Worm (Caenorhabditis elegans) whole organism, L4 larva: ENCODE data around the gene arl-5.

Experiments
- D1046.2 ChIP-seq: fragments of 200-800 bp; sonication (Bioruptor generic); IDR thresholded peaks from 2 replicates; pipeline ENCODE4 v1.3.6; 2022; ENCODE audit warnings: missing genetic modification characterization, missing compliant biosample characterization
- F26F4.8 ChIP-seq: fragments of 200-800 bp; sonication (Bioruptor generic); conservative IDR thresholded peaks from 2 replicates; pipeline ENCODE4 v1.3.6; 2022; ENCODE audit warnings: missing genetic modification characterization, missing compliant biosample characterization
- F37D6.2 ChIP-seq: sonication (generic microtip); optimal IDR thresholded peaks from 2 replicates; lab custom pipeline; 2016; ENCODE audit warnings: mild to moderate bottlenecking, missing genetic modification characterization, missing compliant biosample characterization
- R02D3.7 ChIP-seq: fragments of 150-350 bp; sonication (generic microtip); optimal IDR thresholded peaks from 3 replicates; lab custom pipeline; 2014; ENCODE audit warnings: missing biosample characterization, missing genetic modification characterization
- T26A8.4 ChIP-seq: fragments of 200-800 bp; sonication (Bioruptor generic); IDR thresholded peaks from 2 replicates; pipeline ENCODE4 v1.3.6; 2022; ENCODE audit warnings: missing genetic modification characterization, missing compliant biosample characterization
- Y48G9A.11 ChIP-seq: fragments of 200-800 bp; sonication (Bioruptor generic); IDR thresholded peaks from 2 replicates; pipeline ENCODE4 v1.3.6; 2022; ENCODE audit warnings: missing genetic modification reagents, missing genetic modification characterization, missing compliant biosample characterization
- ZK337.2 ChIP-seq: fragments of 200-800 bp; sonication (Bioruptor generic); IDR thresholded peaks from 2 replicates; pipeline ENCODE4 v1.3.6; 2022; ENCODE audit warnings: missing genetic modification reagents, missing genetic modification characterization, missing compliant biosample characterization
- ZK546.5 ChIP-seq, 2 experiments: sonication (generic microtip); optimal IDR thresholded peaks; 2 replicates each; lab custom pipeline; 2017; ENCODE audit warnings: missing biosample characterization in 2 of 2, missing genetic modification characterization in 2 of 2
- aha-1 ChIP-seq: fragments of 150-350 bp; peaks from one replicate; lab custom pipeline; 2014; ENCODE audit warnings: missing biosample characterization, missing genetic modification characterization
- arid-1 ChIP-seq: fragments of 200-800 bp; sonication (Bioruptor generic); conservative IDR thresholded peaks from 2 replicates; pipeline ENCODE4 v1.3.6; 2022; ENCODE audit warnings: missing genetic modification reagents, missing genetic modification characterization, missing compliant biosample characterization
- ceh-28 ChIP-seq: fragments of 150-350 bp; optimal IDR thresholded peaks from 2 replicates; lab custom pipeline; 2014; ENCODE audit warnings: missing biosample characterization, missing genetic modification reagents, missing genetic modification characterization
- ceh-44 ChIP-seq: fragments of 200-800 bp; sonication (Bioruptor generic); IDR thresholded peaks from 2 replicates; pipeline ENCODE4 v1.3.6; 2022; ENCODE audit warnings: missing genetic modification reagents, missing genetic modification characterization, missing compliant biosample characterization
- ceh-62 ChIP-seq: sonication (generic microtip); optimal IDR thresholded peaks from 2 replicates; lab custom pipeline; 2017; ENCODE audit warnings: missing biosample characterization, missing genetic modification characterization
- cey-2 ChIP-seq: sonication (generic microtip); optimal IDR thresholded peaks from 3 replicates; lab custom pipeline; 2017; ENCODE audit warnings: missing genetic modification characterization, mild to moderate bottlenecking, missing compliant biosample characterization, antibody characterized with exemption, borderline replicate concordance; ENCODE audit not compliant: insufficient read depth
- daf-16 ChIP-seq, 3 experiments: sonication (generic microtip); optimal IDR thresholded peaks; 2 replicates each; lab custom pipeline; 2016 to 2017; ENCODE audit warnings: missing genetic modification characterization in 3 of 3, missing genetic modification reagents in 3 of 3, mild to moderate bottlenecking in 2 of 3, missing compliant biosample characterization in 2 of 3, missing biosample characterization in 1 of 3, moderate library complexity in 1 of 3
- dmd-8 ChIP-seq: fragments of 200-800 bp; sonication (Bioruptor generic); IDR thresholded peaks from 2 replicates; pipeline ENCODE4 v1.3.6; 2022; ENCODE audit warnings: missing genetic modification characterization, missing compliant biosample characterization
- duxl-1 ChIP-seq: sonication (generic microtip); optimal IDR thresholded peaks from 2 replicates; lab custom pipeline; 2016; ENCODE audit warnings: mild to moderate bottlenecking, missing genetic modification characterization, moderate library complexity, missing compliant biosample characterization; ENCODE audit not compliant: poor library complexity
- dve-1 ChIP-seq: sonication (generic microtip); optimal IDR thresholded peaks from 2 replicates; lab custom pipeline; 2017; ENCODE audit warnings: antibody characterized with exemption, mild to moderate bottlenecking, missing genetic modification characterization, missing compliant biosample characterization; ENCODE audit not compliant: insufficient read depth
- egl-27 ChIP-seq: sonication (generic microtip); optimal IDR thresholded peaks from 3 replicates; lab custom pipeline; 2017; ENCODE audit warnings: missing biosample characterization, missing genetic modification reagents, missing genetic modification characterization
- egl-43 ChIP-seq: fragments of 200-800 bp; sonication (Bioruptor generic); IDR thresholded peaks from 2 replicates; pipeline ENCODE4 v1.3.6; 2022; ENCODE audit warnings: missing genetic modification reagents, missing genetic modification characterization, missing compliant biosample characterization
- gei-8 ChIP-seq: fragments of 200-800 bp; sonication (Bioruptor generic); optimal IDR thresholded peaks from 2 replicates; lab custom pipeline; 2018; ENCODE audit warnings: mild to moderate bottlenecking, missing genetic modification characterization, missing compliant biosample characterization
- hif-1 ChIP-seq, 2 experiments: sonication (generic microtip); optimal IDR thresholded peaks; 2 replicates each; lab custom pipeline; 2016 to 2017; ENCODE audit warnings: missing compliant biosample characterization in 2 of 2, missing genetic modification characterization in 2 of 2, missing genetic modification reagents in 2 of 2, missing genotype in 2 of 2, mild to moderate bottlenecking in 1 of 2
- hlh-11 ChIP-seq: fragments of 200-800 bp; sonication (Bioruptor generic); optimal IDR thresholded peaks from 2 replicates; lab custom pipeline; 2018; ENCODE audit warnings: mild to moderate bottlenecking, missing genetic modification characterization, missing compliant biosample characterization
- hlh-30 ChIP-seq: sonication (generic microtip); optimal IDR thresholded peaks from 2 replicates; lab custom pipeline; 2017; ENCODE audit warnings: antibody characterized with exemption, mild to moderate bottlenecking, missing genetic modification characterization, missing compliant biosample characterization; ENCODE audit not compliant: insufficient read depth
- lin-13 ChIP-seq: fragments of 150-350 bp; optimal IDR thresholded peaks from 2 replicates; lab custom pipeline; 2014; ENCODE audit warnings: missing biosample characterization, missing genetic modification reagents, missing genetic modification characterization
- lin-15B ChIP-seq: fragments of 150-350 bp; sonication (generic microtip); optimal IDR thresholded peaks from 3 replicates; lab custom pipeline; 2014; ENCODE audit warnings: missing biosample characterization, missing genetic modification characterization
- lin-29 ChIP-seq: fragments of 200-800 bp; sonication (Bioruptor generic); IDR thresholded peaks from 2 replicates; pipeline ENCODE4 v1.3.6; 2022; ENCODE audit warnings: missing genetic modification reagents, missing genetic modification characterization, missing compliant biosample characterization
- lin-38 ChIP-seq: fragments of 200-800 bp; sonication (Bioruptor generic); IDR thresholded peaks from 2 replicates; pipeline ENCODE4 v1.3.6; 2022; ENCODE audit warnings: missing genetic modification reagents, missing genetic modification characterization, missing compliant biosample characterization
- lin-39 ChIP-seq: fragments of 150-350 bp; optimal IDR thresholded peaks from 2 replicates; lab custom pipeline; 2014; ENCODE audit warnings: missing biosample characterization, missing genetic modification reagents, missing genetic modification characterization
- lir-3 ChIP-seq: sonication (generic microtip); optimal IDR thresholded peaks from 2 replicates; lab custom pipeline; 2016; ENCODE audit warnings: mild to moderate bottlenecking, missing genetic modification characterization, missing compliant biosample characterization
- lsy-2 ChIP-seq, 2 experiments: fragments of 150-350 bp in 1 of 2; sonication (generic microtip) in 1 of 2; optimal IDR thresholded peaks; 2 replicates each; lab custom pipeline; 2014 to 2017; ENCODE audit warnings: missing biosample characterization in 2 of 2, missing genetic modification characterization in 2 of 2
- madf-5 ChIP-seq, 2 experiments: fragments of 200-800 bp; sonication (Bioruptor generic); IDR thresholded peaks; 2 replicates each; pipeline ENCODE4 v1.3.6; 2022; ENCODE audit warnings: missing compliant biosample characterization in 2 of 2, missing genetic modification characterization in 2 of 2
- madf-9 ChIP-seq: fragments of 200-800 bp; sonication (Bioruptor generic); conservative IDR thresholded peaks from 2 replicates; pipeline ENCODE4 v1.3.6; 2022; ENCODE audit warnings: missing genetic modification reagents, missing genetic modification characterization, missing compliant biosample characterization
- mdl-1 ChIP-seq, 2 experiments: fragments of 150-350 bp in 1 of 2; sonication (generic microtip) in 1 of 2; optimal IDR thresholded peaks; 2 replicates each; lab custom pipeline; 2014 to 2017; ENCODE audit warnings: missing biosample characterization in 2 of 2, missing genetic modification characterization in 2 of 2
- mdt-29 ChIP-seq: fragments of 200-800 bp; sonication (Bioruptor generic); IDR thresholded peaks from 2 replicates; pipeline ENCODE4 v1.3.6; 2022; ENCODE audit warnings: missing genetic modification reagents, missing genetic modification characterization, missing compliant biosample characterization
- mes-2 ChIP-seq: sonication (generic microtip); optimal IDR thresholded peaks from 2 replicates; lab custom pipeline; 2016; ENCODE audit warnings: missing genotype, mild to moderate bottlenecking, missing genetic modification characterization, missing compliant biosample characterization; ENCODE audit not compliant: poor library complexity, severe bottlenecking
- mxl-2 ChIP-seq: fragments of 200-800 bp; sonication (Bioruptor generic); conservative IDR thresholded peaks from 2 replicates; pipeline ENCODE4 v1.3.6; 2022; ENCODE audit warnings: missing genetic modification reagents, missing genetic modification characterization, missing compliant biosample characterization
- nhr-102 ChIP-seq: sonication (generic microtip); optimal IDR thresholded peaks from 2 replicates; lab custom pipeline; 2016; ENCODE audit warnings: mild to moderate bottlenecking, missing genetic modification characterization, moderate library complexity, missing compliant biosample characterization
- nhr-11 ChIP-seq: fragments of 150-350 bp; optimal IDR thresholded peaks from 2 replicates; lab custom pipeline; 2014; ENCODE audit warnings: missing biosample characterization, missing genetic modification characterization
- nhr-111 ChIP-seq: fragments of 200-800 bp; sonication (Bioruptor generic); optimal IDR thresholded peaks from 2 replicates; lab custom pipeline; 2018; ENCODE audit warnings: mild to moderate bottlenecking, missing genetic modification characterization, missing compliant biosample characterization
- nhr-41 ChIP-seq: fragments of 200-800 bp; sonication (Bioruptor generic); IDR thresholded peaks from 2 replicates; pipeline ENCODE4 v1.3.6; 2022; ENCODE audit warnings: missing genetic modification reagents, missing genetic modification characterization, missing compliant biosample characterization
- nhr-48 ChIP-seq: sonication (generic microtip); optimal IDR thresholded peaks from 2 replicates; lab custom pipeline; 2016; ENCODE audit warnings: mild to moderate bottlenecking, missing genetic modification characterization, missing compliant biosample characterization
- nhr-6 ChIP-seq: fragments of 150-350 bp; optimal IDR thresholded peaks from 2 replicates; lab custom pipeline; 2014; ENCODE audit warnings: missing biosample characterization, missing genetic modification characterization
- php-3 ChIP-seq: fragments of 200-800 bp; sonication (Bioruptor generic); IDR thresholded peaks from 2 replicates; pipeline ENCODE4 v1.3.6; 2022; ENCODE audit warnings: missing genetic modification reagents, missing genetic modification characterization, missing compliant biosample characterization
- pqm-1 ChIP-seq: sonication (generic microtip); optimal IDR thresholded peaks from 2 replicates; lab custom pipeline; 2017; ENCODE audit warnings: missing biosample characterization, missing genetic modification characterization
- set-16 ChIP-seq: fragments of 200-800 bp; sonication (Bioruptor generic); IDR thresholded peaks from 2 replicates; pipeline ENCODE4 v1.3.6; 2022; ENCODE audit warnings: missing genetic modification reagents, missing genetic modification characterization, missing compliant biosample characterization
- unc-39 ChIP-seq: sonication (generic microtip); optimal IDR thresholded peaks from 2 replicates; lab custom pipeline; 2017; ENCODE audit warnings: missing biosample characterization, missing genetic modification characterization
- unc-62 ChIP-seq, 3 experiments: fragments of 150-350 bp in 1 of 3; sonication (generic microtip); optimal IDR thresholded peaks in 2 of 3; peaks in 1 of 3; 1 replicate in 1 of 3; 2 replicates in 2 of 3; lab custom pipeline; 2014 to 2017; ENCODE audit warnings: missing biosample characterization in 3 of 3, missing genetic modification characterization in 3 of 3, missing genetic modification reagents in 3 of 3, missing genotype in 1 of 3
- zip-2 ChIP-seq: fragments of 150-350 bp; optimal IDR thresholded peaks from 2 replicates; lab custom pipeline; 2014; ENCODE audit warnings: missing biosample characterization, missing genetic modification characterization

arl-5 gene

DNA sequence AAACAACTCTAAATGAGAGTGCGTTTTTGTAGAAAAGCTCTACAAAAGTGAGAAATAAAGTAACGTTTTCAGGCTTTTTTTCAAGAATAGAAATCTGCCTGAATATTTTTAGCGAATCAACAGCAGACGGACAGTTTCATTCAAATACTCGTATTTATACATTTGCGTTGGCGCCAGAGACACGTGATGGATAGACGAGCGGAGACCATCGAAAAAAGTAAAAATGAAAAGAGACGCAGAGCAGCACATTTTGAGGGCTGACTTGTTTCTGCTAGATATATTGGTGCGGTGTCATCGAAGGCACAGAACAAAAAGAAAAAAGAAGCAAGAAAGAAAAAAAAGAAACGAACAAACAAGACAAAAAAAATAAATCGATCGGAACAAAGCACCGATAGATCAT is 3.0 kb downstream of the arl-5 start (continued):
- TF ChIP-seq mdt-29 (GFP tag; lab: Robert Waterston, UW) (0 out of 2 replicates have a peak, but pooled peaks have one; percentile 45), hif-1 (tag; optimal IDR thresholded peaks at IDR 0.05; lab: Kevin White, UChicago) (peak in 1 of 2 experiments; percentile 9), set-16 (GFP tag; lab: Robert Waterston, UW) (no peak), ceh-44 (no peak), mdl-1 (tag; optimal IDR thresholded peaks at IDR 0.05; lab: Kevin White, UChicago) (peak in 1 of 2 experiments; percentile 71), duxl-1 (tag; lab: Kevin White, UChicago) (peak; percentile 38), nhr-111 (GFP tag; lab: Kevin White, UChicago) (no peak), zip-2 (tag; lab: Kevin White, UChicago) (no peak), Y48G9A.11 (GFP tag; lab: Robert Waterston, UW) (no peak), cey-2 (tag; lab: Kevin White, UChicago) (no peak), nhr-11 (tag; lab: Kevin White, UChicago) (peak; percentile 27), egl-43 (GFP tag; lab: Robert Waterston, UW) (no peak), hlh-11 (tag; lab: Kevin White, UChicago) (peak; percentile 73), lin-39 (tag; lab: Kevin White, UChicago) (no peak), dve-1 (tag; lab: Kevin White, UChicago) (peak; percentile 67), F37D6.2 (tag; lab: Kevin White, UChicago) (no peak), ZK546.5 (tag; optimal IDR thresholded peaks at IDR 0.05; lab: Kevin White, UChicago) (no peak), daf-16 (GFP tag; optimal IDR thresholded peaks at IDR 0.05; lab: Kevin White, UChicago) (no peak), daf-16 (tag; optimal IDR thresholded peaks at IDR 0.05; lab: Kevin White, UChicago) (peak; percentile 49), T26A8.4 (GFP tag; lab: Robert Waterston, UW) (peak; percentile 7; the same call in 1 of the 2 replicates), D1046.2 (GFP tag; lab: Robert Waterston, UW) (no peak), ceh-62 (tag; lab: Kevin White, UChicago) (no peak), nhr-48 (tag; lab: Kevin White, UChicago) (no peak), unc-62 (GFP tag; optimal IDR thresholded peaks at IDR 0.05 in 1 of 2; lab: Kevin White, UChicago) (no peak), unc-62 (tag; optimal IDR thresholded peaks at IDR 0.05; lab: Kevin White, UChicago) (no peak), F26F4.8 (GFP tag; lab: Robert Waterston, UW) (no peak), madf-5 (GFP tag; IDR thresholded peaks at IDR 0.05; lab: Robert Waterston, UW) (no peak), aha-1 (tag; lab: Kevin White, UChicago) (peak; percentile 87), lir-3 (tag; lab: Kevin White, UChicago) (no peak), R02D3.7 (tag; lab: Kevin White, UChicago) (no peak), lin-15B (tag; lab: Kevin White, UChicago) (no peak), hlh-30 (peak; percentile 92), lin-13 (GFP tag; lab: Kevin White, UChicago) (peak; percentile 5), arid-1 (GFP tag; lab: Robert Waterston, UW) (no peak), nhr-6 (tag; lab: Kevin White, UChicago) (peak; percentile 53), egl-27 (no peak), nhr-102 (peak; percentile 2), pqm-1 (tag; lab: Kevin White, UChicago) (no peak), nhr-41 (GFP tag; lab: Robert Waterston, UW) (no peak), lin-29 (no peak), madf-9 (GFP tag; lab: Robert Waterston, UW) (no peak), mxl-2 (GFP tag; lab: Robert Waterston, UW) (no peak), lsy-2 (tag; optimal IDR thresholded peaks at IDR 0.05; lab: Kevin White, UChicago) (peak in 1 of 2 experiments; percentile 82), ZK337.2 (GFP tag; lab: Robert Waterston, UW) (no peak), unc-39 (tag; lab: Kevin White, UChicago) (no peak), gei-8 (no peak), php-3 (GFP tag; lab: Robert Waterston, UW) (no peak), lin-38 (GFP tag; lab: Robert Waterston, UW) (peak; percentile 62), mes-2 (tag; lab: Kevin White, UChicago) (peak; percentile 56), ceh-28 (tag; lab: Kevin White, UChicago) (no peak), dmd-8 (GFP tag; lab: Robert Waterston, UW) (no peak)
